Fruit fly (Drosophila melanogaster): ENCODE results near the gene CG11373.

DNA sequence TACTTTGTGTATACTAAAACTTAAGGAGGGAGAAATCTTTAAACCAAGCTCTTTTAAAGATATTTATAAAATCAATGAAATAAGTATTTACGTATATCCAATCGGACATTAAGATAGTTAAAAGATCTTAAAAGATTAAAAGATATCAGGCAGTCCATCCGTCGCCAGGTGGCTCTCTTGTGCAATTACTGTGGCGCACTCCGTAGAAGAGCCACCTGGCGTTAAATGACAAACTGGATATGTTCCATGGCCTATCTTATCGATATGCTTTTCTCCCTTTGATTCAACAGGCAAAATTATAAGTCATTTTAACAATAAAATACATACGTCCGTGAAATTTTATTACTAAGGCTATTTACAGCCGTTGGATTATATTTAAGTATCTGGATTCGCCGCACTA, 32.9 kb downstream of the CG11373 start:
- TF ChIP-seq psq (optimal IDR thresholded peaks at IDR 0.05), result no peak
- TF ChIP-seq Sin3A (optimal IDR thresholded peaks at IDR 0.05), result no peak

All from Kc167 (cell line).